Worm (Caenorhabditis elegans) whole organism, L3 larva: ENCODE data around the gene Y116A8C.38.

Source experiments
- ceh-28 ChIP-seq: fragments of 150-350 bp; optimal IDR thresholded peaks from 2 replicates; lab custom pipeline; 2014; ENCODE audit warnings: missing biosample characterization, missing genetic modification reagents, missing genetic modification characterization
- daf-12 ChIP-seq: fragments of 150-350 bp; optimal IDR thresholded peaks from 2 replicates; lab custom pipeline; 2014; ENCODE audit warnings: missing biosample characterization, missing genetic modification reagents, missing genetic modification characterization
- mdl-1 ChIP-seq: fragments of 150-350 bp; optimal IDR thresholded peaks from 2 replicates; lab custom pipeline; 2014; ENCODE audit warnings: missing biosample characterization, missing genetic modification characterization

ce11 chrIV:17179071-17179470 is 47.7 kb downstream of the Y116A8C.38 start:
- TF ChIP-seq ceh-28 (tag; lab: Kevin White, UChicago) (no peak), daf-12 (tag; lab: Kevin White, UChicago) (no peak), mdl-1 (no peak)
